Worm (Caenorhabditis elegans) whole organism, late embryonic: ENCODE measurements around the gene ubh-2.

ENCODE experiments used
- C08G9.2 ChIP-seq: sonication (generic microtip); optimal IDR thresholded peaks from 2 replicates; lab custom pipeline; 2016; ENCODE audit warnings: mild to moderate bottlenecking, missing genetic modification characterization, moderate library complexity, missing compliant biosample characterization
- F13H6.1 ChIP-seq: sonication (generic microtip); optimal IDR thresholded peaks from 2 replicates; lab custom pipeline; 2016; ENCODE audit warnings: missing genetic modification characterization, missing compliant biosample characterization
- ama-1 ChIP-seq: fragments of 150-350 bp; optimal IDR thresholded peaks from 2 replicates; lab custom pipeline; 2014
- ceh-2 ChIP-seq: sonication (generic microtip); optimal IDR thresholded peaks from 2 replicates; lab custom pipeline; 2016; ENCODE audit warnings: missing genotype, missing genetic modification characterization, missing compliant biosample characterization
- ceh-22 ChIP-seq: sonication (generic microtip); optimal IDR thresholded peaks from 2 replicates; lab custom pipeline; 2017; ENCODE audit warnings: missing biosample characterization, missing genetic modification characterization
- ceh-31 ChIP-seq: sonication (generic microtip); optimal IDR thresholded peaks from 2 replicates; lab custom pipeline; 2016; ENCODE audit warnings: missing genetic modification characterization, missing compliant biosample characterization
- ceh-34 ChIP-seq: sonication (generic microtip); optimal IDR thresholded peaks from 2 replicates; lab custom pipeline; 2016; ENCODE audit warnings: mild to moderate bottlenecking, missing genetic modification characterization, missing compliant biosample characterization
- ceh-48 ChIP-seq: sonication (generic microtip); optimal IDR thresholded peaks from 2 replicates; lab custom pipeline; 2016; ENCODE audit warnings: missing genetic modification characterization, inconsistent platforms, missing compliant biosample characterization
- ceh-6 ChIP-seq: fragments of 200-800 bp; sonication (Bioruptor generic); optimal IDR thresholded peaks from 2 replicates; lab custom pipeline; 2018; ENCODE audit warnings: mild to moderate bottlenecking, missing genetic modification characterization, missing compliant biosample characterization
- che-1 ChIP-seq: sonication (generic microtip); optimal IDR thresholded peaks from 2 replicates; lab custom pipeline; 2016; ENCODE audit warnings: mild to moderate bottlenecking, missing genetic modification characterization, missing compliant biosample characterization
- elt-2 ChIP-seq: sonication (generic microtip); optimal IDR thresholded peaks from 2 replicates; lab custom pipeline; 2016; ENCODE audit warnings: missing genetic modification reagents, missing genetic modification characterization, missing compliant biosample characterization
- ets-4 ChIP-seq: sonication (generic microtip); optimal IDR thresholded peaks from 2 replicates; lab custom pipeline; 2016; ENCODE audit warnings: missing genetic modification characterization, missing compliant biosample characterization
- eyg-1 ChIP-seq: sonication (generic microtip); optimal IDR thresholded peaks from 2 replicates; lab custom pipeline; 2016; ENCODE audit warnings: missing genotype, missing genetic modification characterization, missing compliant biosample characterization
- fkh-10 ChIP-seq: fragments of 150-350 bp; optimal IDR thresholded peaks from 2 replicates; lab custom pipeline; 2014; ENCODE audit warnings: missing biosample characterization, missing genetic modification reagents, missing genetic modification characterization
- fkh-6 ChIP-seq: sonication (generic microtip); optimal IDR thresholded peaks from 2 replicates; lab custom pipeline; 2016; ENCODE audit warnings: missing genetic modification characterization, missing compliant biosample characterization
- gmeb-2 ChIP-seq: sonication (generic microtip); optimal IDR thresholded peaks from 2 replicates; lab custom pipeline; 2016; ENCODE audit warnings: missing genetic modification characterization, inconsistent platforms, missing compliant biosample characterization
- hlh-13 ChIP-seq: fragments of 200-800 bp; sonication (Bioruptor generic); optimal IDR thresholded peaks from 2 replicates; lab custom pipeline; 2018; ENCODE audit warnings: mild to moderate bottlenecking, missing genetic modification characterization, missing compliant biosample characterization
- hlh-30 ChIP-seq: sonication (generic microtip); optimal IDR thresholded peaks from 2 replicates; lab custom pipeline; 2017; ENCODE audit warnings: antibody characterized with exemption, missing genetic modification characterization, missing compliant biosample characterization; ENCODE audit not compliant: insufficient read depth
- hlh-8 ChIP-seq: sonication (generic microtip); optimal IDR thresholded peaks from 2 replicates; lab custom pipeline; 2016; ENCODE audit warnings: missing genotype, missing genetic modification characterization, missing compliant biosample characterization
- madf-2 ChIP-seq: sonication (generic microtip); optimal IDR thresholded peaks from 2 replicates; lab custom pipeline; 2017; ENCODE audit warnings: missing genetic modification characterization, missing compliant biosample characterization
- nhr-11 ChIP-seq: fragments of 150-350 bp; optimal IDR thresholded peaks from 2 replicates; lab custom pipeline; 2014; ENCODE audit warnings: missing biosample characterization, missing genetic modification characterization
- nhr-232 ChIP-seq: sonication (generic microtip); optimal IDR thresholded peaks from 2 replicates; lab custom pipeline; 2016; ENCODE audit warnings: missing genetic modification characterization, missing compliant biosample characterization
- npax-4 ChIP-seq: sonication (generic microtip); optimal IDR thresholded peaks from 2 replicates; lab custom pipeline; 2016; ENCODE audit warnings: missing genetic modification characterization, missing compliant biosample characterization
- pat-9 ChIP-seq: fragments of 200-800 bp; sonication (Bioruptor generic); optimal IDR thresholded peaks from 2 replicates; lab custom pipeline; 2018; ENCODE audit warnings: mild to moderate bottlenecking, missing genetic modification characterization, moderate library complexity, missing compliant biosample characterization
- pha-2 ChIP-seq: sonication (generic microtip); optimal IDR thresholded peaks from 2 replicates; lab custom pipeline; 2017; ENCODE audit warnings: mild to moderate bottlenecking, missing genetic modification characterization, missing compliant biosample characterization
- pqm-1 ChIP-seq: sonication (generic microtip); optimal IDR thresholded peaks from 2 replicates; lab custom pipeline; 2016; ENCODE audit warnings: missing genetic modification characterization, missing compliant biosample characterization
- pros-1 ChIP-seq: fragments of 150-350 bp; optimal IDR thresholded peaks from 2 replicates; lab custom pipeline; 2014; ENCODE audit warnings: missing biosample characterization, missing genetic modification reagents, missing genetic modification characterization
- ref-2 ChIP-seq: sonication (generic microtip); optimal IDR thresholded peaks from 2 replicates; lab custom pipeline; 2016; ENCODE audit warnings: missing genetic modification characterization, missing compliant biosample characterization
- rnt-1 ChIP-seq: sonication (generic microtip); optimal IDR thresholded peaks from 2 replicates; lab custom pipeline; 2016; ENCODE audit warnings: missing genetic modification characterization, missing compliant biosample characterization
- sdc-2 ChIP-seq: sonication (generic microtip); optimal IDR thresholded peaks from 2 replicates; lab custom pipeline; 2016; ENCODE audit warnings: missing genotype, missing genetic modification characterization, missing compliant biosample characterization
- sox-2 ChIP-seq: fragments of 200-800 bp; sonication (Bioruptor generic); IDR thresholded peaks from 2 replicates; pipeline ENCODE4 v1.3.6; 2022; ENCODE audit warnings: missing genetic modification reagents, missing genetic modification characterization, missing compliant biosample characterization
- syd-9 ChIP-seq: sonication (generic microtip); optimal IDR thresholded peaks from 2 replicates; lab custom pipeline; 2016; ENCODE audit warnings: mild to moderate bottlenecking, missing genetic modification characterization, moderate library complexity, missing compliant biosample characterization
- tbx-2 ChIP-seq: sonication (generic microtip); optimal IDR thresholded peaks from 2 replicates; lab custom pipeline; 2016; ENCODE audit warnings: missing genetic modification characterization, missing compliant biosample characterization
- tbx-7 ChIP-seq: sonication (generic microtip); optimal IDR thresholded peaks from 2 replicates; lab custom pipeline; 2016; ENCODE audit warnings: missing genotype, missing genetic modification characterization, missing compliant biosample characterization
- ttx-3 ChIP-seq: sonication (generic microtip); optimal IDR thresholded peaks from 2 replicates; lab custom pipeline; 2016; ENCODE audit warnings: missing genetic modification reagents, missing genetic modification characterization, missing compliant biosample characterization
- unc-42 ChIP-seq: sonication (generic microtip); optimal IDR thresholded peaks from 2 replicates; lab custom pipeline; 2016; ENCODE audit warnings: missing genotype, missing genetic modification characterization, missing compliant biosample characterization
- zip-5 ChIP-seq: sonication (generic microtip); optimal IDR thresholded peaks from 2 replicates; lab custom pipeline; 2016; ENCODE audit warnings: missing genetic modification characterization, missing compliant biosample characterization

ubh-2 gene

ce11 chrV:6495353-6495752 lies 14.3 kb downstream of the ubh-2 start:
- TF ChIP-seq nhr-232 (tag; lab: Kevin White, UChicago) = no peak
- no peak for TF ChIP-seq hlh-8 (tag; lab: Kevin White, UChicago)
- no peak for TF ChIP-seq tbx-2
- no peak for TF ChIP-seq ref-2 (tag; lab: Kevin White, UChicago)
- no peak for TF ChIP-seq fkh-6
- TF ChIP-seq npax-4 (tag; lab: Kevin White, UChicago) = no peak
- no peak for TF ChIP-seq hlh-13 (GFP tag; lab: Kevin White, UChicago)
- no peak for TF ChIP-seq gmeb-2 (tag; lab: Kevin White, UChicago)
- no peak for TF ChIP-seq eyg-1
- no peak for TF ChIP-seq ceh-48
- no peak for TF ChIP-seq zip-5 (tag; lab: Kevin White, UChicago)
- no peak for TF ChIP-seq C08G9.2
- TF ChIP-seq ceh-6 (GFP tag; lab: Kevin White, UChicago) = no peak
- no peak for TF ChIP-seq syd-9 (tag; lab: Kevin White, UChicago)
- no peak for TF ChIP-seq ama-1 (lab: Kevin White, UChicago)
- TF ChIP-seq ets-4 (tag; lab: Kevin White, UChicago) = no peak

ce11 chrV:6493821-6494220 lies 15.8 kb downstream of the ubh-2 start, which contains the start of gene cpt-6:
cpt-6 (minus strand) TSS chrV:6493921.
- TF ChIP-seq ttx-3 (tag; lab: Kevin White, UChicago) (no peak), nhr-11 (peak; percentile 42)
- TF ChIP-seq, all 69 proteins: peak for 1

- TF ChIP-seq zip-5 (tag; lab: Kevin White, UChicago) (no peak), elt-2 (tag; lab: Kevin White, UChicago) (peak; percentile 95)
- TF ChIP-seq, all 69 proteins: peak for 1
These were observed 17.1 kb downstream of the ubh-2 start for ce11 chrV:6492497-6492896.

ce11 chrV:6488849-6489248 lies 20.8 kb downstream of the ubh-2 start, which contains the start of gene lec-10:
lec-10 (minus strand) TSS chrV:6489120.
- TF ChIP-seq F13H6.1 (tag; lab: Kevin White, UChicago) (no peak), elt-2 (tag; lab: Kevin White, UChicago) (peak; percentile 61)

ce11 chrV:6487878-6488277 lies 21.7 kb downstream of the ubh-2 start:
- no peak for TF ChIP-seq C08G9.2
- no peak for TF ChIP-seq hlh-8 (tag; lab: Kevin White, UChicago)
- TF ChIP-seq rnt-1 = no peak
- TF ChIP-seq hlh-30 = no peak
- no peak for TF ChIP-seq che-1 (tag; lab: Kevin White, UChicago)
- no peak for TF ChIP-seq F13H6.1 (tag; lab: Kevin White, UChicago)
- no peak for TF ChIP-seq madf-2 (tag; lab: Kevin White, UChicago)
- TF ChIP-seq fkh-10 (GFP tag; lab: Kevin White, UChicago) = no peak
- no peak for TF ChIP-seq tbx-2
- no peak for TF ChIP-seq tbx-7 (tag; lab: Kevin White, UChicago)
- no peak for TF ChIP-seq npax-4 (tag; lab: Kevin White, UChicago)
- no peak for TF ChIP-seq ceh-34
- no peak for TF ChIP-seq ceh-22

- no peak for TF ChIP-seq ttx-3 (tag; lab: Kevin White, UChicago)
- no peak for TF ChIP-seq pqm-1 (tag; lab: Kevin White, UChicago)
- TF ChIP-seq syd-9 (tag; lab: Kevin White, UChicago) = no peak
- no peak for TF ChIP-seq pros-1 (tag; lab: Kevin White, UChicago)
- no peak for TF ChIP-seq sdc-2 (tag; lab: Kevin White, UChicago)
- peak; percentile 6 for TF ChIP-seq unc-42 (tag; lab: Kevin White, UChicago)
- no peak for TF ChIP-seq sox-2 (GFP tag; lab: Robert Waterston, UW)
- peak; percentile 45 for TF ChIP-seq tbx-2
- no peak for TF ChIP-seq ceh-2
- no peak for TF ChIP-seq npax-4 (tag; lab: Kevin White, UChicago)
- TF ChIP-seq ceh-34 = no peak
- TF ChIP-seq rnt-1 = no peak
- TF ChIP-seq ref-2 (tag; lab: Kevin White, UChicago) = peak; percentile 14
- peak; percentile 62 for TF ChIP-seq ceh-31 (tag; lab: Kevin White, UChicago)
- TF ChIP-seq hlh-30 = no peak
- no peak for TF ChIP-seq pha-2 (tag; lab: Kevin White, UChicago)
- no peak for TF ChIP-seq pat-9
- TF ChIP-seq, all 69 proteins: peak for 4
These were observed 24.5 kb downstream of the ubh-2 start for ce11 chrV:6485109-6485508.
